Fruit fly (Drosophila melanogaster): ENCODE results near the gene nej.

The nej gene

dm6 chrX:9687623-9688022 is 757 bp upstream of the nej start:
- TF ChIP-seq insv (optimal IDR thresholded peaks at IDR 0.05) = no peak
- no peak for TF ChIP-seq psq (optimal IDR thresholded peaks at IDR 0.05)
- TF ChIP-seq Myc (optimal IDR thresholded peaks at IDR 0.05) = no peak
- no peak for TF ChIP-seq h (optimal IDR thresholded peaks at IDR 0.05)
- TF ChIP-seq Sin3A (optimal IDR thresholded peaks at IDR 0.05) = no peak
- TF ChIP-seq ttk (optimal IDR thresholded peaks at IDR 0.05) = no peak

dm6 chrX:9685568-9686413 is 1.1 kb downstream of the nej start:
- TF ChIP-seq ttk (optimal IDR thresholded peaks at IDR 0.05) = no peak
- TF ChIP-seq Myc (optimal IDR thresholded peaks at IDR 0.05) = no peak
- no peak for TF ChIP-seq Sin3A (optimal IDR thresholded peaks at IDR 0.05)
- TF ChIP-seq psq (optimal IDR thresholded peaks at IDR 0.05) = no peak
- no peak for TF ChIP-seq insv (optimal IDR thresholded peaks at IDR 0.05)
- no peak for TF ChIP-seq h (optimal IDR thresholded peaks at IDR 0.05)

- no peak for TF ChIP-seq Sin3A (optimal IDR thresholded peaks at IDR 0.05)
- no peak for TF ChIP-seq ttk (optimal IDR thresholded peaks at IDR 0.05)
Measured at dm6 chrX:9684697-9685567, 1.9 kb downstream of the nej start.

- TF ChIP-seq h (optimal IDR thresholded peaks at IDR 0.05) = no peak
- TF ChIP-seq insv (optimal IDR thresholded peaks at IDR 0.05) = no peak
- no peak for TF ChIP-seq Myc (optimal IDR thresholded peaks at IDR 0.05)
- TF ChIP-seq Sin3A (optimal IDR thresholded peaks at IDR 0.05) = no peak
- TF ChIP-seq ttk (optimal IDR thresholded peaks at IDR 0.05) = no peak
- no peak for TF ChIP-seq psq (optimal IDR thresholded peaks at IDR 0.05)
Measured at dm6 chrX:9684158-9684557, 2.7 kb downstream of the nej start.

- TF ChIP-seq Myc (optimal IDR thresholded peaks at IDR 0.05) = no peak
- TF ChIP-seq ttk (optimal IDR thresholded peaks at IDR 0.05) = no peak
- TF ChIP-seq psq (optimal IDR thresholded peaks at IDR 0.05) = no peak
- TF ChIP-seq Sin3A (optimal IDR thresholded peaks at IDR 0.05) = no peak
- no peak for TF ChIP-seq insv (optimal IDR thresholded peaks at IDR 0.05)
- no peak for TF ChIP-seq h (optimal IDR thresholded peaks at IDR 0.05)
Measured at dm6 chrX:9674912-9675311, 12.0 kb downstream of the nej start.

dm6 chrX:9666465-9666864 is 20.4 kb downstream of the nej start:
- TF ChIP-seq psq (optimal IDR thresholded peaks at IDR 0.05) = no peak
- TF ChIP-seq h (optimal IDR thresholded peaks at IDR 0.05) = no peak
- no peak for TF ChIP-seq Sin3A (optimal IDR thresholded peaks at IDR 0.05)
- TF ChIP-seq Myc (optimal IDR thresholded peaks at IDR 0.05) = no peak
- no peak for TF ChIP-seq insv (optimal IDR thresholded peaks at IDR 0.05)
- TF ChIP-seq ttk (optimal IDR thresholded peaks at IDR 0.05) = no peak

dm6 chrX:9664426-9664825 is 22.4 kb downstream of the nej start:
- TF ChIP-seq psq (optimal IDR thresholded peaks at IDR 0.05) (no peak), insv (optimal IDR thresholded peaks at IDR 0.05) (no peak), ttk (optimal IDR thresholded peaks at IDR 0.05) (no peak), Myc (optimal IDR thresholded peaks at IDR 0.05) (no peak), h (optimal IDR thresholded peaks at IDR 0.05) (no peak), Sin3A (optimal IDR thresholded peaks at IDR 0.05) (no peak)

dm6 chrX:9663666-9664065 is 23.2 kb downstream of the nej start:
- TF ChIP-seq psq (optimal IDR thresholded peaks at IDR 0.05) = no peak
- no peak for TF ChIP-seq Myc (optimal IDR thresholded peaks at IDR 0.05)
- no peak for TF ChIP-seq ttk (optimal IDR thresholded peaks at IDR 0.05)
- TF ChIP-seq h (optimal IDR thresholded peaks at IDR 0.05) = no peak
- no peak for TF ChIP-seq insv (optimal IDR thresholded peaks at IDR 0.05)
- TF ChIP-seq Sin3A (optimal IDR thresholded peaks at IDR 0.05) = no peak

- TF ChIP-seq h (optimal IDR thresholded peaks at IDR 0.05) (no peak), insv (optimal IDR thresholded peaks at IDR 0.05) (no peak), ttk (optimal IDR thresholded peaks at IDR 0.05) (no peak), psq (optimal IDR thresholded peaks at IDR 0.05) (no peak), Sin3A (optimal IDR thresholded peaks at IDR 0.05) (no peak), Myc (optimal IDR thresholded peaks at IDR 0.05) (no peak)
Measured at dm6 chrX:9662797-9663316, 24.0 kb downstream of the nej start, which contains the start of gene CG3106. TSS of gene CG3106 (minus strand) at chrX:9662903.

dm6 chrX:9661491-9661890 is 25.4 kb downstream of the nej start:
- TF ChIP-seq Myc (optimal IDR thresholded peaks at IDR 0.05) (no peak), Sin3A (optimal IDR thresholded peaks at IDR 0.05) (no peak), psq (optimal IDR thresholded peaks at IDR 0.05) (no peak), ttk (optimal IDR thresholded peaks at IDR 0.05) (no peak), h (optimal IDR thresholded peaks at IDR 0.05) (no peak), insv (optimal IDR thresholded peaks at IDR 0.05) (no peak)

- TF ChIP-seq ttk (optimal IDR thresholded peaks at IDR 0.05) (no peak), h (optimal IDR thresholded peaks at IDR 0.05) (no peak), psq (optimal IDR thresholded peaks at IDR 0.05) (no peak), Sin3A (optimal IDR thresholded peaks at IDR 0.05) (no peak), insv (optimal IDR thresholded peaks at IDR 0.05) (no peak), Myc (optimal IDR thresholded peaks at IDR 0.05) (no peak)
Measured at dm6 chrX:9658865-9659339, 28.0 kb downstream of the nej start, which contains the start of gene Ptpmeg2. TSS of gene Ptpmeg2 (minus strand) at chrX:9659145.

Measured in Kc167 (cell line).